Fruit fly (Drosophila melanogaster) whole organism, embryonic: ENCODE measurements around the gene CG43845.
A peak's percentile ranks its signal among the peaks of the same experiment; 100 is the strongest.

Experiments
- Atf6 ChIP-seq: fragments of 200-800 bp; sonication (Bioruptor generic); IDR thresholded peaks from 2 replicates; pipeline ENCODE4 v1.3.6; 2022; ENCODE audit warnings: missing biosample characterization, missing genetic modification characterization
- BEAF-32 ChIP-seq: fragments of 200-800 bp; sonication (Bioruptor generic); optimal IDR thresholded peaks from 3 replicates; lab custom pipeline; 2017; ENCODE audit warnings: missing biosample characterization, missing genetic modification characterization, mild to moderate bottlenecking, moderate library complexity, missing genetic modification reagents
- Blimp-1 ChIP-seq: fragments of 200-800 bp; sonication (Bioruptor generic); optimal IDR thresholded peaks from 3 replicates; lab custom pipeline; 2018; ENCODE audit warnings: missing biosample characterization, missing genetic modification characterization, mild to moderate bottlenecking, moderate library complexity, missing genetic modification reagents
- CG10267 ChIP-seq: fragments of 200-800 bp; sonication (Bioruptor generic); optimal IDR thresholded peaks from 2 replicates; lab custom pipeline; 2018; ENCODE audit warnings: missing biosample characterization, mild to moderate bottlenecking, missing genetic modification characterization, moderate library complexity
- CG11723 ChIP-seq: fragments of 200-800 bp; sonication (Bioruptor generic); optimal IDR thresholded peaks from 2 replicates; lab custom pipeline; 2017; ENCODE audit warnings: missing biosample characterization, mild to moderate bottlenecking, missing genetic modification characterization
- CG12155 ChIP-seq: fragments of 200-800 bp; sonication (Bioruptor generic); optimal IDR thresholded peaks from 3 replicates; lab custom pipeline; 2016; ENCODE audit warnings: missing biosample characterization, missing genetic modification characterization
- CG13287 ChIP-seq: fragments of 200-800 bp; sonication (Bioruptor generic); IDR thresholded peaks from 2 replicates; pipeline ENCODE4 v1.3.6; 2022; ENCODE audit warnings: missing biosample characterization, missing genetic modification characterization; ENCODE audit not compliant: partially characterized antibody
- CG15514 ChIP-seq: fragments of 200-800 bp; sonication (Bioruptor generic); optimal IDR thresholded peaks from 3 replicates; lab custom pipeline; 2017; ENCODE audit warnings: missing biosample characterization, missing genetic modification characterization, mild to moderate bottlenecking, moderate library complexity, missing genetic modification reagents
- CG16813 ChIP-seq: fragments of 200-800 bp; sonication (Bioruptor generic); IDR thresholded peaks from 3 replicates; pipeline ENCODE4 v1.3.6; 2022; ENCODE audit warnings: missing biosample characterization, missing genetic modification characterization; ENCODE audit not compliant: partially characterized antibody
- CG17328 ChIP-seq: fragments of 200-800 bp; sonication (Bioruptor generic); IDR thresholded peaks from 2 replicates; pipeline ENCODE4 v1.3.6; 2022; ENCODE audit warnings: missing biosample characterization, missing genetic modification characterization
- CG17829 ChIP-seq: fragments of 200-800 bp; optimal IDR thresholded peaks from 2 replicates; lab custom pipeline; 2019; ENCODE audit warnings: missing biosample characterization, mild to moderate bottlenecking, missing genetic modification characterization, moderate library complexity
- CG2202 ChIP-seq: fragments of 200-800 bp; sonication (Bioruptor generic); optimal IDR thresholded peaks from 2 replicates; lab custom pipeline; 2018; ENCODE audit warnings: missing biosample characterization, mild to moderate bottlenecking, missing genetic modification characterization
- CG2712 ChIP-seq: fragments of 200-800 bp; optimal IDR thresholded peaks from 3 replicates; lab custom pipeline; 2019; ENCODE audit warnings: missing biosample characterization, mild to moderate bottlenecking, missing genetic modification characterization, moderate library complexity
- CG2875 ChIP-seq: fragments of 200-800 bp; sonication (Bioruptor generic); optimal IDR thresholded peaks from 2 replicates; lab custom pipeline; 2017; ENCODE audit warnings: missing biosample characterization, mild to moderate bottlenecking, missing genetic modification characterization, missing genetic modification reagents
- CG30020 ChIP-seq: fragments of 200-800 bp; optimal IDR thresholded peaks from 2 replicates; lab custom pipeline; 2019; ENCODE audit warnings: missing biosample characterization, mild to moderate bottlenecking, missing genetic modification characterization, moderate library complexity
- CG3065 ChIP-seq: fragments of 200-800 bp; sonication (Bioruptor generic); optimal IDR thresholded peaks from 2 replicates; lab custom pipeline; 2016; ENCODE audit warnings: missing biosample characterization, missing genetic modification characterization
- CG34376 ChIP-seq: fragments of 200-800 bp; sonication (Bioruptor generic); optimal IDR thresholded peaks from 2 replicates; lab custom pipeline; 2018; ENCODE audit warnings: missing biosample characterization, mild to moderate bottlenecking, missing genetic modification characterization
- CG34422 ChIP-seq: fragments of 200-800 bp; sonication (Bioruptor generic); IDR thresholded peaks from 3 replicates; pipeline ENCODE4 v1.3.6; 2022; ENCODE audit warnings: missing biosample characterization, missing genetic modification characterization
- CG42726 ChIP-seq: fragments of 200-800 bp; sonication (Bioruptor generic); IDR thresholded peaks from 2 replicates; pipeline ENCODE4 v1.3.6; 2022; ENCODE audit warnings: missing biosample characterization, missing genetic modification characterization; ENCODE audit not compliant: partially characterized antibody
- CG8388 ChIP-seq: fragments of 200-800 bp; sonication (Bioruptor generic); optimal IDR thresholded peaks from 2 replicates; lab custom pipeline; 2019; ENCODE audit warnings: missing biosample characterization, mild to moderate bottlenecking, missing genetic modification characterization, moderate library complexity
- CG9727 ChIP-seq: fragments of 200-800 bp; sonication (Bioruptor generic); optimal IDR thresholded peaks from 3 replicates; lab custom pipeline; 2017; ENCODE audit warnings: missing biosample characterization, mild to moderate bottlenecking, missing genetic modification characterization
- Deaf1 ChIP-seq: fragments of 200-800 bp; optimal IDR thresholded peaks from 3 replicates; lab custom pipeline; 2019; ENCODE audit warnings: missing biosample characterization, mild to moderate bottlenecking, missing genetic modification characterization, moderate library complexity
- Dll ChIP-seq: fragments of 200-800 bp; sonication (Bioruptor generic); IDR thresholded peaks from 4 replicates; pipeline ENCODE4 v1.3.6; 2022; ENCODE audit warnings: missing biosample characterization, missing genetic modification characterization; ENCODE audit not compliant: partially characterized antibody
- Dref ChIP-seq: fragments of 200-800 bp; sonication (Bioruptor generic); IDR thresholded peaks from 2 replicates; pipeline ENCODE4 v1.3.6; 2022; ENCODE audit warnings: missing biosample characterization, missing genetic modification characterization
- Ets97D ChIP-seq: fragments of 200-800 bp; sonication (Bioruptor generic); optimal IDR thresholded peaks from 3 replicates; lab custom pipeline; 2016; ENCODE audit warnings: missing biosample characterization, missing genetic modification characterization
- MTF-1 ChIP-seq: fragments of 200-800 bp; sonication (Bioruptor generic); optimal IDR thresholded peaks from 2 replicates; lab custom pipeline; 2018; ENCODE audit warnings: missing biosample characterization, mild to moderate bottlenecking, missing genetic modification characterization, borderline replicate concordance
- Myb ChIP-seq: fragments of 200-800 bp; sonication (Bioruptor generic); optimal IDR thresholded peaks from 2 replicates; lab custom pipeline; 2016; ENCODE audit warnings: missing biosample characterization, missing genetic modification characterization
- NC2α ChIP-seq: fragments of 200-800 bp; sonication (Bioruptor generic); optimal IDR thresholded peaks from 2 replicates; lab custom pipeline; 2016; ENCODE audit warnings: missing biosample characterization, missing genetic modification characterization
- Spps ChIP-seq: fragments of 200-800 bp; sonication (Bioruptor generic); optimal IDR thresholded peaks from 2 replicates; lab custom pipeline; 2018; ENCODE audit warnings: missing biosample characterization, mild to moderate bottlenecking, missing genetic modification characterization
- Vsx1 ChIP-seq: fragments of 200-800 bp; sonication (Bioruptor generic); optimal IDR thresholded peaks from 2 replicates; lab custom pipeline; 2017; ENCODE audit warnings: missing biosample characterization, mild to moderate bottlenecking, missing genetic modification characterization, missing genetic modification reagents
- chn ChIP-seq: fragments of 200-800 bp; sonication (Bioruptor generic); optimal IDR thresholded peaks from 2 replicates; lab custom pipeline; 2016; ENCODE audit warnings: missing biosample characterization, missing genetic modification characterization
- ci ChIP-seq: fragments of 200-800 bp; sonication (Bioruptor generic); IDR thresholded peaks from 3 replicates; pipeline ENCODE4 v1.3.6; 2022; ENCODE audit warnings: missing biosample characterization, missing genetic modification characterization
- dmrt99B ChIP-seq: fragments of 200-800 bp; sonication (Bioruptor generic); optimal IDR thresholded peaks from 2 replicates; lab custom pipeline; 2018; ENCODE audit warnings: missing biosample characterization, mild to moderate bottlenecking, missing genetic modification characterization, moderate library complexity
- exex ChIP-seq: fragments of 200-800 bp; sonication (Bioruptor generic); optimal IDR thresholded peaks from 4 replicates; lab custom pipeline; 2018; ENCODE audit warnings: missing biosample characterization, mild to moderate bottlenecking, missing genetic modification characterization, moderate library complexity
- fd102C ChIP-seq: fragments of 200-800 bp; sonication (Bioruptor generic); optimal IDR thresholded peaks from 2 replicates; lab custom pipeline; 2018; ENCODE audit warnings: missing biosample characterization, mild to moderate bottlenecking, missing genetic modification characterization, moderate library complexity
- grn ChIP-seq: fragments of 200-800 bp; sonication (Bioruptor generic); optimal IDR thresholded peaks from 3 replicates; lab custom pipeline; 2017; ENCODE audit warnings: missing biosample characterization, missing genetic modification characterization
- oc ChIP-seq: fragments of 200-800 bp; sonication (Bioruptor generic); optimal IDR thresholded peaks from 2 replicates; lab custom pipeline; 2018; ENCODE audit warnings: missing biosample characterization, mild to moderate bottlenecking, missing genetic modification characterization, moderate library complexity
- row ChIP-seq: fragments of 200-800 bp; sonication (Bioruptor generic); IDR thresholded peaks from 3 replicates; pipeline ENCODE4 v1.3.6; 2022; ENCODE audit warnings: missing biosample characterization, missing genetic modification characterization
- sd ChIP-seq: fragments of 200-800 bp; sonication (Bioruptor generic); optimal IDR thresholded peaks from 3 replicates; lab custom pipeline; 2018; ENCODE audit warnings: missing biosample characterization, mild to moderate bottlenecking, missing genetic modification characterization, moderate library complexity
- sna ChIP-seq: fragments of 200-800 bp; sonication (Bioruptor generic); IDR thresholded peaks from 2 replicates; pipeline ENCODE4 v1.3.6; 2022; ENCODE audit warnings: missing biosample characterization, missing genetic modification characterization; ENCODE audit not compliant: partially characterized antibody
- sr ChIP-seq: fragments of 200-800 bp; sonication (Bioruptor generic); IDR thresholded peaks from 3 replicates; pipeline ENCODE4 v1.3.6; 2022; ENCODE audit warnings: missing biosample characterization, missing genetic modification characterization
- stc ChIP-seq: fragments of 200-800 bp; sonication (Bioruptor generic); IDR thresholded peaks from 2 replicates; pipeline ENCODE4 v1.3.6; 2022; ENCODE audit warnings: missing biosample characterization, missing genetic modification characterization
- tx ChIP-seq: fragments of 200-800 bp; sonication (Bioruptor generic); optimal IDR thresholded peaks from 2 replicates; lab custom pipeline; 2016; ENCODE audit warnings: missing biosample characterization, missing genetic modification characterization
- zfh2 ChIP-seq: fragments of 200-800 bp; sonication (Bioruptor generic); optimal IDR thresholded peaks from 2 replicates; lab custom pipeline; 2016; ENCODE audit warnings: missing biosample characterization, missing genetic modification characterization

Gene CG43845

DNA sequence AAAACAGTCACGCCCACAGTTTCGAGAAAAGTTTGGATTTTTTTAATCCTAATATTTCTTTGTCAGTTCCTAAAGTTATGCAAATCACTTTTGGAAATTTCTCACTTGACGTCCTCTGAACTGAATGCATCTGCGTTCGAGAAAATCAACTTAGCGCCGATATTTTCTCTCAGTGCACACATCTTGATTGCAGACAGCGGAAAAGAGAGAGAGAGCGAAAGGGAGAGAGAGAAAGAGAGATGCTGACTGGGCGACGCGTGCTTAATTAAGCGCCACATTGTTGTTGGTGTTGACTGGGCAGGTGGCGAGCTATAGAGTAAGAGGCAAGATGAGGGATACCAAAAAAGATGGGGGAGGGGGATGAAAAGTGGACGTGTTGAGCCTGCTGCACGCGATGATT, 4.3 kb downstream of the CG43845 start (continued):
- TF ChIP-seq fd102C (GFP tag; lab: Kevin White, UChicago), result no peak
- peak; percentile 36 for TF ChIP-seq CG2202 (tag; lab: Kevin White, UChicago)
- TF ChIP-seq tx (GFP tag; lab: Kevin White, UChicago), result peak; percentile 21

- TF ChIP-seq Deaf1 (tag; lab: Kevin White, UChicago), result no peak
- no peak for TF ChIP-seq CG8388 (GFP tag; lab: Kevin White, UChicago)
- peak; percentile 57 for TF ChIP-seq exex (tag; lab: Kevin White, UChicago)
- no peak for TF ChIP-seq CG34376 (GFP tag; lab: Kevin White, UChicago)
- no peak for TF ChIP-seq Atf6 (GFP tag; lab: Robert Waterston, UW)
- peak; percentile 0 for TF ChIP-seq grn
- peak; percentile 21; the same call in 1 of the 2 replicates for TF ChIP-seq stc (GFP tag; lab: Robert Waterston, UW)
- peak; percentile 76 for TF ChIP-seq Vsx1 (GFP tag; lab: Kevin White, UChicago)
- TF ChIP-seq oc (tag; lab: Kevin White, UChicago), result peak; percentile 48
- TF ChIP-seq row (GFP tag; lab: Robert Waterston, UW), result 0 out of 3 replicates have a peak, but pooled peaks have one; percentile 16
- peak; percentile 19 for TF ChIP-seq Blimp-1
- TF ChIP-seq Dll (GFP tag; lab: Robert Waterston, UW), result no peak
These were observed 5.1 kb downstream of the CG43845 start for dm6 chr3R:5517876-5518211.

DNA sequence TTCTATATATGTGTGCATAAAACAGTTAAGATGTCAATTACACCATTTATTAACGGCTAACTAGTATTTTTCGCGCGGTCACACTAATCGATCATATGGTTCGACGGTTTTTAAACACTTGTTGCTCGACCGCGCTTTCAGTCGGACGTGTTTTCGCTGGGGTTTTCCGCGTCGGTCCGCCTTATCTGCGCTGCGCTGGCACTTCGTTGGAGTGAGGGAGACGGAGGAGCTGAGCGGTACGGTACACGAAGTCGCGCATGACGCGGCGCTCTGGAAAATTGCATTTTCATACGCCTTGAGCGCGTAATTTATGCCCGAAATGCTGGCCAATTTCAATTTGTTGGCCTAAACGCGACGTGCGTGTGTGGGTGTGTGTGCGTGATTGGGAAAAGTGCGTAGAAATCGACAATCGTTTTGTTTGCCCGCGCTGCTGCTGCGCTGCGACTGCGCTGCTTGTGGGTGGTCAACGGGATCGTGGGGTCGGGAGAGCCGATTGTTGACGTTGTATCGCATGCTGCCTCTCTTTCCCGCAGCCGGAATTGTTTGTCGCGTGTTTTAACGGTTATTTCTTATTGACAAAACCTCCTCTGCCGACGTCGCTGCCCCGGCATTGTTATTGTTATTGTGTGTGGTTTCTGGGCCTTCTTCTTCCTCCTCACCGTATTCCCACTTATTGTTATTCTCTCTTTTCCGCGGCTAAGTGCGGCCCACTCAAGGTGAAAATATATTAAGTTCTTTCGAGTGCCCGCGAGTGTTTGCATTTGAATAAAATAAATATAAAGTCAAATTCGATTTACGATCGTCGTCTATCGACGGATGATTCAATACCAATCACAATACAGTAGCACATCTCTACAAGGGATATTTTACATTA, 5.7 kb downstream of the CG43845 start, which contains the start of gene Itpr:
TSS of gene Itpr (plus strand) at position 116 of the 874 bp plus-strand sequence.
- no peak for TF ChIP-seq CG15514 (GFP tag; lab: Kevin White, UChicago)
- TF ChIP-seq CG9727 (GFP tag; lab: Kevin White, UChicago), result peak; percentile 16
- TF ChIP-seq chn (GFP tag; lab: Kevin White, UChicago), result peak; percentile 25
- no peak for TF ChIP-seq zfh2
- no peak for TF ChIP-seq Spps (tag; lab: Kevin White, UChicago)
- no peak for TF ChIP-seq dmrt99B
- TF ChIP-seq Myb (GFP tag; lab: Kevin White, UChicago), result peak; percentile 58
- TF ChIP-seq sna, result peak; percentile 55
- TF ChIP-seq CG17829 (tag; lab: Kevin White, UChicago), result peak; percentile 16
- 0 out of 3 replicates have a peak, but pooled peaks have one; percentile 12 for TF ChIP-seq CG16813
- TF ChIP-seq CG34422 (GFP tag; lab: Robert Waterston, UW), result peak; percentile 79; the same call in 2 of the 3 replicates
- peak; percentile 62; the same call in 2 of the 3 replicates for TF ChIP-seq ci (GFP tag; lab: Robert Waterston, UW)
- TF ChIP-seq CG17328 (GFP tag; lab: Robert Waterston, UW), result peak; percentile 26; the same call in 1 of the 2 replicates
- TF ChIP-seq BEAF-32 (GFP tag; lab: Kevin White, UChicago), result peak; percentile 30
- TF ChIP-seq CG2712 (tag; lab: Kevin White, UChicago), result no peak
- peak; percentile 41; the same call in 1 of the 3 replicates for TF ChIP-seq sr (GFP tag; lab: Robert Waterston, UW)
- no peak for TF ChIP-seq CG3065 (GFP tag; lab: Kevin White, UChicago)
- TF ChIP-seq CG12155 (GFP tag; lab: Kevin White, UChicago), result no peak
- no peak for TF ChIP-seq MTF-1
- no peak for TF ChIP-seq CG11723 (GFP tag; lab: Kevin White, UChicago)
- TF ChIP-seq CG10267 (tag; lab: Kevin White, UChicago), result no peak
- no peak for TF ChIP-seq CG30020 (tag; lab: Kevin White, UChicago)
- 0 out of 2 replicates have a peak, but pooled peaks have one; percentile 23 for TF ChIP-seq Dref (GFP tag; lab: Robert Waterston, UW)
- TF ChIP-seq Ets97D (GFP tag; lab: Kevin White, UChicago), result no peak
- TF ChIP-seq CG2875 (GFP tag; lab: Kevin White, UChicago), result peak; percentile 25
- no peak for TF ChIP-seq NC2α (GFP tag; lab: Kevin White, UChicago)
- TF ChIP-seq CG42726 (GFP tag; lab: Robert Waterston, UW), result peak; percentile 84
- peak; percentile 49; the same call in 1 of the 2 replicates for TF ChIP-seq CG13287 (GFP tag; lab: Robert Waterston, UW)
- peak; percentile 44 for TF ChIP-seq sd (tag; lab: Kevin White, UChicago)
